Fruit fly (Drosophila melanogaster) whole organism, prepupa: ENCODE measurements around the gene CG42833.

ENCODE experiments used
- Blimp-1 ChIP-seq: fragments of 200-800 bp; sonication (Bioruptor generic); optimal IDR thresholded peaks from 3 replicates; lab custom pipeline; 2017; ENCODE audit warnings: missing biosample characterization, missing genetic modification characterization, mild to moderate bottlenecking, moderate library complexity, missing genetic modification reagents
- CG10631 ChIP-seq: fragments of 200-800 bp; sonication (Bioruptor generic); optimal IDR thresholded peaks from 2 replicates; lab custom pipeline; 2016; ENCODE audit warnings: missing biosample characterization, missing genetic modification characterization
- CG11294 ChIP-seq: fragments of 200-800 bp; sonication (Bioruptor generic); IDR thresholded peaks from 2 replicates; pipeline ENCODE4 v1.3.6; 2022; ENCODE audit warnings: missing biosample characterization, missing genetic modification characterization
- CG11762 ChIP-seq: fragments of 200-800 bp; sonication (Bioruptor generic); optimal IDR thresholded peaks from 3 replicates; lab custom pipeline; 2016; ENCODE audit warnings: missing biosample characterization, missing genetic modification characterization; ENCODE audit not compliant: insufficient read depth
- CG11902 ChIP-seq: fragments of 200-800 bp; sonication (Bioruptor generic); optimal IDR thresholded peaks from 3 replicates; lab custom pipeline; 2016; ENCODE audit warnings: missing biosample characterization, missing genetic modification characterization
- CG15336 ChIP-seq: fragments of 200-800 bp; sonication (Bioruptor generic); IDR thresholded peaks from 2 replicates; pipeline ENCODE4 v1.3.6; 2022; ENCODE audit warnings: missing biosample characterization, missing genetic modification characterization
- CG1621 ChIP-seq: fragments of 200-800 bp; sonication (Bioruptor generic); optimal IDR thresholded peaks from 3 replicates; lab custom pipeline; 2018; ENCODE audit warnings: missing biosample characterization, mild to moderate bottlenecking, missing genetic modification characterization
- CG16779 ChIP-seq: fragments of 200-800 bp; sonication (Bioruptor generic); optimal IDR thresholded peaks from 3 replicates; lab custom pipeline; 2017; ENCODE audit warnings: missing biosample characterization, mild to moderate bottlenecking, missing genetic modification characterization
- CG3032 ChIP-seq: fragments of 200-800 bp; optimal IDR thresholded peaks from 2 replicates; lab custom pipeline; 2019; ENCODE audit warnings: missing biosample characterization, mild to moderate bottlenecking, missing genetic modification characterization, moderate library complexity
- CG31627 ChIP-seq: fragments of 200-800 bp; sonication (Bioruptor generic); optimal IDR thresholded peaks from 3 replicates; lab custom pipeline; 2016; ENCODE audit warnings: missing biosample characterization, missing genetic modification characterization
- CG32006 ChIP-seq: fragments of 200-800 bp; sonication (Bioruptor generic); optimal IDR thresholded peaks from 3 replicates; lab custom pipeline; 2017; ENCODE audit warnings: missing biosample characterization, mild to moderate bottlenecking, missing genetic modification characterization
- CG34406 ChIP-seq: fragments of 200-800 bp; sonication (Bioruptor generic); optimal IDR thresholded peaks from 3 replicates; lab custom pipeline; 2016; ENCODE audit warnings: missing biosample characterization, missing genetic modification characterization
- CG4318 ChIP-seq: fragments of 200-800 bp; sonication (Bioruptor generic); optimal IDR thresholded peaks from 3 replicates; lab custom pipeline; 2017; ENCODE audit warnings: missing biosample characterization, mild to moderate bottlenecking, missing genetic modification characterization
- CG6163 ChIP-seq: fragments of 200-800 bp; sonication (Bioruptor generic); IDR thresholded peaks from 3 replicates; pipeline ENCODE4 v1.3.6; 2022; ENCODE audit warnings: missing biosample characterization, missing genetic modification characterization
- CG6792 ChIP-seq: fragments of 200-800 bp; sonication (Bioruptor generic); optimal IDR thresholded peaks from 3 replicates; lab custom pipeline; 2016; ENCODE audit warnings: missing biosample characterization, missing genetic modification characterization
- CG6854 ChIP-seq: fragments of 200-800 bp; sonication (Bioruptor generic); optimal IDR thresholded peaks from 2 replicates; lab custom pipeline; 2017; ENCODE audit warnings: missing biosample characterization, mild to moderate bottlenecking, missing genetic modification characterization
- CG7368 ChIP-seq: fragments of 200-800 bp; sonication (Bioruptor generic); optimal IDR thresholded peaks from 3 replicates; lab custom pipeline; 2016; ENCODE audit warnings: missing biosample characterization, missing genetic modification characterization
- CG8119 ChIP-seq: fragments of 200-800 bp; sonication (Bioruptor generic); IDR thresholded peaks from 3 replicates; pipeline ENCODE4 v1.3.6; 2022; ENCODE audit warnings: missing biosample characterization, missing genetic modification characterization
- CG8319 ChIP-seq: fragments of 200-800 bp; sonication (Bioruptor generic); optimal IDR thresholded peaks from 3 replicates; lab custom pipeline; 2016; ENCODE audit warnings: missing biosample characterization, missing genetic modification characterization
- CG8632 ChIP-seq: fragments of 200-800 bp; sonication (Bioruptor generic); optimal IDR thresholded peaks from 3 replicates; lab custom pipeline; 2016; ENCODE audit warnings: missing biosample characterization, missing genetic modification characterization
- CG9139 ChIP-seq: fragments of 200-800 bp; sonication (Bioruptor generic); optimal IDR thresholded peaks from 3 replicates; lab custom pipeline; 2017; ENCODE audit warnings: missing biosample characterization, mild to moderate bottlenecking, missing genetic modification characterization
- Eip75B ChIP-seq: fragments of 200-800 bp; sonication (Bioruptor generic); optimal IDR thresholded peaks from 3 replicates; lab custom pipeline; 2016; ENCODE audit warnings: missing biosample characterization, missing genetic modification characterization
- Eip78C ChIP-seq: fragments of 200-800 bp; sonication (Bioruptor generic); peaks from one replicate; lab custom pipeline; 2016; ENCODE audit warnings: missing biosample characterization, missing genetic modification characterization
- Eip93F ChIP-seq: fragments of 200-800 bp; sonication (Bioruptor generic); optimal IDR thresholded peaks from 2 replicates; lab custom pipeline; 2016; ENCODE audit warnings: missing biosample characterization, mild to moderate bottlenecking, missing genetic modification characterization
- Ets21C ChIP-seq: fragments of 200-800 bp; sonication (Bioruptor generic); optimal IDR thresholded peaks from 3 replicates; lab custom pipeline; 2016; ENCODE audit warnings: missing biosample characterization, missing genetic modification characterization
- Hr38 ChIP-seq: sonication (Bioruptor generic); optimal IDR thresholded peaks from 2 replicates; lab custom pipeline; 2016; ENCODE audit warnings: missing biosample characterization, missing genetic modification characterization
- Hr39 ChIP-seq: fragments of 200-800 bp; sonication (Bioruptor generic); optimal IDR thresholded peaks from 2 replicates; lab custom pipeline; 2016; ENCODE audit warnings: missing biosample characterization, missing genetic modification characterization
- Hr4 ChIP-seq: fragments of 200-800 bp; sonication (Bioruptor generic); optimal IDR thresholded peaks from 3 replicates; lab custom pipeline; 2016; ENCODE audit warnings: missing biosample characterization, missing genetic modification characterization
- Met ChIP-seq: fragments of 200-800 bp; sonication (Bioruptor generic); optimal IDR thresholded peaks from 3 replicates; lab custom pipeline; 2016; ENCODE audit warnings: missing biosample characterization, missing genetic modification characterization
- Sox102F ChIP-seq: fragments of 200-800 bp; sonication (Bioruptor generic); optimal IDR thresholded peaks from 2 replicates; lab custom pipeline; 2016; ENCODE audit warnings: missing biosample characterization, mild to moderate bottlenecking, missing genetic modification characterization
- Sox14 ChIP-seq: fragments of 200-800 bp; sonication (Bioruptor generic); optimal IDR thresholded peaks from 3 replicates; lab custom pipeline; 2016; ENCODE audit warnings: missing biosample characterization, missing genetic modification characterization
- Sox15 ChIP-seq: fragments of 200-800 bp; sonication (Bioruptor generic); optimal IDR thresholded peaks from 3 replicates; lab custom pipeline; 2016; ENCODE audit warnings: missing biosample characterization, missing genetic modification characterization
- achi ChIP-seq: fragments of 200-800 bp; sonication (Bioruptor generic); optimal IDR thresholded peaks from 3 replicates; lab custom pipeline; 2016; ENCODE audit warnings: missing biosample characterization, missing genetic modification characterization
- acj6 ChIP-seq: fragments of 200-800 bp; sonication (Bioruptor generic); optimal IDR thresholded peaks from 3 replicates; lab custom pipeline; 2016; ENCODE audit warnings: missing biosample characterization, missing genetic modification characterization
- cyc ChIP-seq: fragments of 200-800 bp; sonication (Bioruptor generic); optimal IDR thresholded peaks from 3 replicates; lab custom pipeline; 2016; ENCODE audit warnings: missing biosample characterization, missing genetic modification characterization
- dac ChIP-seq: fragments of 200-800 bp; sonication (Bioruptor generic); optimal IDR thresholded peaks from 2 replicates; lab custom pipeline; 2017; ENCODE audit warnings: missing biosample characterization, mild to moderate bottlenecking, missing genetic modification characterization
- dsx ChIP-seq: fragments of 200-800 bp; optimal IDR thresholded peaks from 3 replicates; lab custom pipeline; 2019; ENCODE audit warnings: missing biosample characterization, mild to moderate bottlenecking, missing genetic modification characterization, moderate library complexity; ENCODE audit not compliant: poor library complexity, severe bottlenecking
- eg ChIP-seq: fragments of 200-800 bp; sonication (Bioruptor generic); IDR thresholded peaks from 3 replicates; pipeline ENCODE4 v1.3.6; 2022; ENCODE audit warnings: missing biosample characterization, missing genetic modification characterization
- esn ChIP-seq: fragments of 200-800 bp; sonication (Bioruptor generic); optimal IDR thresholded peaks from 2 replicates; lab custom pipeline; 2016; ENCODE audit warnings: missing biosample characterization, mild to moderate bottlenecking, missing genetic modification characterization, moderate library complexity
- fd59A ChIP-seq: fragments of 200-800 bp; sonication (Bioruptor generic); optimal IDR thresholded peaks from 2 replicates; lab custom pipeline; 2017; ENCODE audit warnings: missing biosample characterization, mild to moderate bottlenecking, missing genetic modification characterization, missing genetic modification reagents
- fd85E ChIP-seq: fragments of 200-800 bp; sonication (Bioruptor generic); optimal IDR thresholded peaks from 3 replicates; lab custom pipeline; 2016; ENCODE audit warnings: missing biosample characterization, missing genetic modification characterization
- fkh ChIP-seq: fragments of 200-800 bp; sonication (Bioruptor generic); optimal IDR thresholded peaks from 3 replicates; lab custom pipeline; 2017; ENCODE audit warnings: missing biosample characterization, mild to moderate bottlenecking, missing genetic modification characterization, moderate library complexity
- lz ChIP-seq: fragments of 200-800 bp; sonication (Bioruptor generic); optimal IDR thresholded peaks from 3 replicates; lab custom pipeline; 2016; ENCODE audit warnings: missing biosample characterization, missing genetic modification characterization
- net ChIP-seq: fragments of 200-800 bp; sonication (Bioruptor generic); optimal IDR thresholded peaks from 3 replicates; lab custom pipeline; 2016; ENCODE audit warnings: missing biosample characterization, missing genetic modification characterization
- pdm3 ChIP-seq: fragments of 200-800 bp; sonication (Bioruptor generic); optimal IDR thresholded peaks from 3 replicates; lab custom pipeline; 2016; ENCODE audit warnings: missing biosample characterization, missing genetic modification characterization
- salr ChIP-seq, 2 experiments: fragments of 200-800 bp; sonication (Bioruptor generic); optimal IDR thresholded peaks; 3 replicates each; lab custom pipeline; 2016 to 2018; ENCODE audit warnings: missing biosample characterization in 2 of 2, missing genetic modification characterization in 2 of 2, mild to moderate bottlenecking in 1 of 2
- spab ChIP-seq: fragments of 200-800 bp; sonication (Bioruptor generic); optimal IDR thresholded peaks from 2 replicates; lab custom pipeline; 2017; ENCODE audit warnings: missing biosample characterization, mild to moderate bottlenecking, missing genetic modification characterization, missing genetic modification reagents
- ss ChIP-seq, 2 experiments: fragments of 200-800 bp; sonication (Bioruptor generic); optimal IDR thresholded peaks; 2 replicates in 1 of 2; 3 replicates in 1 of 2; lab custom pipeline; 2017 to 2018; ENCODE audit warnings: mild to moderate bottlenecking in 2 of 2, missing biosample characterization in 2 of 2, missing genetic modification characterization in 2 of 2, moderate library complexity in 1 of 2
- svp ChIP-seq: fragments of 200-800 bp; sonication (Bioruptor generic); peaks from one replicate; lab custom pipeline; 2016; ENCODE audit warnings: missing biosample characterization, missing genetic modification characterization

Gene CG42833

dm6 chr3L:20241987-20242982, 42.4 kb downstream of the CG42833 start:
- TF ChIP-seq CG34406 (GFP tag; lab: Kevin White, UChicago) (peak; percentile 67), CG32006 (GFP tag; lab: Kevin White, UChicago) (peak; percentile 71), CG11762 (GFP tag; lab: Kevin White, UChicago) (peak; percentile 9), fkh (no peak), CG6163 (GFP tag; lab: Robert Waterston, UW) (peak; percentile 61), Sox14 (peak; percentile 3), CG8319 (GFP tag; lab: Kevin White, UChicago) (peak; percentile 4), fd59A (peak; percentile 7), CG3032 (tag; lab: Kevin White, UChicago) (peak; percentile 64), CG7368 (GFP tag; lab: Kevin White, UChicago) (peak; percentile 22), CG31627 (peak; percentile 46), lz (peak; percentile 36), ss (GFP tag; optimal IDR thresholded peaks at IDR 0.05; lab: Kevin White, UChicago) (peak in 1 of 2 experiments; percentile 52), svp (GFP tag; lab: Kevin White, UChicago) (peak; percentile 74), Eip93F (GFP tag; lab: Kevin White, UChicago) (peak; percentile 8), CG16779 (tag; lab: Kevin White, UChicago) (no peak), eg (GFP tag; lab: Robert Waterston, UW) (peak; percentile 68), Blimp-1 (GFP tag; lab: Kevin White, UChicago) (no peak), CG15336 (GFP tag; lab: Robert Waterston, UW) (peak; percentile 47), acj6 (GFP tag; lab: Kevin White, UChicago) (peak; percentile 60), pdm3 (GFP tag; lab: Kevin White, UChicago) (peak; percentile 64), Met (peak; percentile 64), achi (GFP tag; lab: Kevin White, UChicago) (peak; percentile 63), CG10631 (peak; percentile 69), Ets21C (GFP tag; lab: Kevin White, UChicago) (peak; percentile 18), fd85E (GFP tag; lab: Kevin White, UChicago) (peak; percentile 14), CG8119 (GFP tag; lab: Robert Waterston, UW) (peak; percentile 58; the same call in 2 of the 3 replicates), CG8632 (GFP tag; lab: Kevin White, UChicago) (peak; percentile 67), Sox15 (GFP tag; lab: Kevin White, UChicago) (peak; percentile 36), CG1621 (no peak), CG11902 (GFP tag; lab: Kevin White, UChicago) (no peak), spab (GFP tag; lab: Kevin White, UChicago) (peak; percentile 16), Hr38 (GFP tag; lab: Kevin White, UChicago) (no peak), Sox102F (peak; percentile 52), Eip75B (GFP tag; lab: Kevin White, UChicago) (peak; percentile 50), esn (GFP tag; lab: Kevin White, UChicago) (peak; percentile 69), CG6854 (GFP tag; lab: Kevin White, UChicago) (no peak), Hr39 (GFP tag; lab: Kevin White, UChicago) (peak; percentile 33), CG11294 (GFP tag; lab: Robert Waterston, UW) (peak; percentile 29; the same call in 1 of the 2 replicates), net (GFP tag; lab: Kevin White, UChicago) (peak; percentile 52), Hr4 (GFP tag; lab: Kevin White, UChicago) (peak; percentile 60), CG6792 (GFP tag; lab: Kevin White, UChicago) (peak; percentile 26), CG9139 (peak; percentile 20), dsx (GFP tag; lab: Kevin White, UChicago) (peak; percentile 41), CG4318 (GFP tag; lab: Kevin White, UChicago) (peak; percentile 55), dac (GFP tag; lab: Kevin White, UChicago) (no peak), salr (GFP tag; optimal IDR thresholded peaks at IDR 0.05; lab: Kevin White, UChicago) (peak in 1 of 2 experiments; percentile 48), Eip78C (GFP tag; lab: Kevin White, UChicago) (peak; percentile 83), cyc (peak; percentile 46)
